Worm (Caenorhabditis elegans) whole organism, L3 larva: Measurements from ENCODE around the gene acr-9.

Source experiments
- R02D3.7 ChIP-seq: fragments of 150-350 bp; optimal IDR thresholded peaks from 2 replicates; lab custom pipeline; 2014; ENCODE audit warnings: missing biosample characterization, missing genetic modification characterization
- ZK546.5 ChIP-seq: sonication (generic microtip); optimal IDR thresholded peaks from 2 replicates; lab custom pipeline; 2017; ENCODE audit warnings: missing biosample characterization, missing genetic modification characterization
- aly-2 ChIP-seq: fragments of 150-350 bp; optimal IDR thresholded peaks from 2 replicates; lab custom pipeline; 2014; ENCODE audit warnings: missing biosample characterization, missing genetic modification characterization
- ama-1 ChIP-seq: fragments of 150-350 bp; optimal IDR thresholded peaks from 2 replicates; lab custom pipeline; 2018
- ceh-16 ChIP-seq: sonication (generic microtip); optimal IDR thresholded peaks from 2 replicates; lab custom pipeline; 2017; ENCODE audit warnings: missing biosample characterization, missing genetic modification characterization
- ceh-28 ChIP-seq: fragments of 150-350 bp; optimal IDR thresholded peaks from 2 replicates; lab custom pipeline; 2014; ENCODE audit warnings: missing biosample characterization, missing genetic modification reagents, missing genetic modification characterization
- ceh-82 ChIP-seq: fragments of 150-350 bp; optimal IDR thresholded peaks from 2 replicates; lab custom pipeline; 2014; ENCODE audit warnings: missing biosample characterization, missing genetic modification characterization
- ceh-9 ChIP-seq: sonication (generic microtip); optimal IDR thresholded peaks from 2 replicates; lab custom pipeline; 2018; ENCODE audit warnings: missing biosample characterization, missing genetic modification characterization
- daf-12 ChIP-seq: fragments of 150-350 bp; optimal IDR thresholded peaks from 2 replicates; lab custom pipeline; 2014; ENCODE audit warnings: missing biosample characterization, missing genetic modification reagents, missing genetic modification characterization
- egl-27 ChIP-seq: sonication (generic microtip); optimal IDR thresholded peaks from 4 replicates; lab custom pipeline; 2017; ENCODE audit warnings: missing biosample characterization, missing genetic modification reagents, missing genetic modification characterization
- elt-2 ChIP-seq: sonication (generic microtip); optimal IDR thresholded peaks from 2 replicates; lab custom pipeline; 2016; ENCODE audit warnings: missing genetic modification reagents, mild to moderate bottlenecking, missing genetic modification characterization, missing compliant biosample characterization
- elt-3 ChIP-seq, 3 experiments: fragments of 150-350 bp in 1 of 3; sonication (generic microtip) in 2 of 3; optimal IDR thresholded peaks; 2 replicates in 2 of 3; 4 replicates in 1 of 3; lab custom pipeline; 2014 to 2017; ENCODE audit warnings: missing biosample characterization in 3 of 3, missing genetic modification characterization in 3 of 3
- fkh-10 ChIP-seq: sonication (generic microtip); optimal IDR thresholded peaks from 2 replicates; lab custom pipeline; 2017; ENCODE audit warnings: missing biosample characterization, missing genetic modification reagents, missing genetic modification characterization
- fkh-2 ChIP-seq: fragments of 150-350 bp; optimal IDR thresholded peaks from 2 replicates; lab custom pipeline; 2014; ENCODE audit warnings: missing biosample characterization, missing genetic modification reagents, missing genetic modification characterization
- hmg-11 ChIP-seq: sonication (generic microtip); optimal IDR thresholded peaks from 2 replicates; lab custom pipeline; 2016; ENCODE audit warnings: missing genetic modification characterization, missing compliant biosample characterization
- jun-1 ChIP-seq: fragments of 150-350 bp; optimal IDR thresholded peaks from 2 replicates; lab custom pipeline; 2014; ENCODE audit warnings: missing biosample characterization, missing genetic modification reagents, missing genetic modification characterization
- lin-15B ChIP-seq: fragments of 150-350 bp; optimal IDR thresholded peaks from 2 replicates; lab custom pipeline; 2014; ENCODE audit warnings: missing biosample characterization, missing genetic modification characterization
- lin-39 ChIP-seq: fragments of 150-350 bp; optimal IDR thresholded peaks from 2 replicates; lab custom pipeline; 2018; ENCODE audit warnings: missing biosample characterization, missing genetic modification reagents, missing genetic modification characterization
- lsy-12 ChIP-seq: sonication (generic microtip); optimal IDR thresholded peaks from 2 replicates; lab custom pipeline; 2016; ENCODE audit warnings: mild to moderate bottlenecking, missing genetic modification characterization, missing compliant biosample characterization
- mdl-1 ChIP-seq: fragments of 150-350 bp; optimal IDR thresholded peaks from 2 replicates; lab custom pipeline; 2014; ENCODE audit warnings: missing biosample characterization, missing genetic modification characterization
- mml-1 ChIP-seq: fragments of 150-350 bp; sonication (generic microtip); optimal IDR thresholded peaks from 3 replicates; lab custom pipeline; 2014; ENCODE audit warnings: missing biosample characterization, missing genetic modification characterization
- nfya-1 ChIP-seq: sonication (generic microtip); optimal IDR thresholded peaks from 2 replicates; lab custom pipeline; 2017; ENCODE audit warnings: missing genetic modification characterization, mild to moderate bottlenecking, missing compliant biosample characterization, antibody characterized with exemption, moderate library complexity; ENCODE audit not compliant: insufficient read depth
- nhr-11 ChIP-seq: fragments of 150-350 bp; optimal IDR thresholded peaks from 2 replicates; lab custom pipeline; 2014; ENCODE audit warnings: missing biosample characterization, missing genetic modification characterization
- nhr-12 ChIP-seq: fragments of 150-350 bp; optimal IDR thresholded peaks from 2 replicates; lab custom pipeline; 2014; ENCODE audit warnings: missing biosample characterization, missing genetic modification characterization
- nhr-237 ChIP-seq: fragments of 150-350 bp; optimal IDR thresholded peaks from 2 replicates; lab custom pipeline; 2014; ENCODE audit warnings: missing biosample characterization, missing genetic modification characterization
- nhr-25 ChIP-seq: sonication (generic microtip); optimal IDR thresholded peaks from 2 replicates; lab custom pipeline; 2017; ENCODE audit warnings: missing biosample characterization, missing genetic modification characterization
- nhr-28 ChIP-seq: fragments of 150-350 bp; optimal IDR thresholded peaks from 2 replicates; lab custom pipeline; 2014; ENCODE audit warnings: missing biosample characterization, missing genetic modification characterization
- nhr-43 ChIP-seq: sonication (generic microtip); optimal IDR thresholded peaks from 2 replicates; lab custom pipeline; 2016; ENCODE audit warnings: mild to moderate bottlenecking, missing genetic modification characterization, missing compliant biosample characterization; ENCODE audit not compliant: poor library complexity, severe bottlenecking
- nhr-67 ChIP-seq: fragments of 150-350 bp; optimal IDR thresholded peaks from 2 replicates; lab custom pipeline; 2014; ENCODE audit warnings: missing biosample characterization, missing genetic modification characterization
- nhr-76 ChIP-seq: fragments of 150-350 bp; sonication (generic microtip); optimal IDR thresholded peaks from 5 replicates; lab custom pipeline; 2014; ENCODE audit warnings: missing biosample characterization, missing genetic modification characterization
- pha-4 ChIP-seq: fragments of 150-350 bp; optimal IDR thresholded peaks from 2 replicates; lab custom pipeline; 2014; ENCODE audit warnings: missing biosample characterization, missing genetic modification reagents, missing genetic modification characterization
- pqm-1 ChIP-seq: fragments of 150-350 bp; optimal IDR thresholded peaks from 2 replicates; lab custom pipeline; 2017; ENCODE audit warnings: missing biosample characterization, missing genetic modification characterization, inconsistent platforms
- sea-2 ChIP-seq: fragments of 150-350 bp; sonication (generic microtip); optimal IDR thresholded peaks from 4 replicates; lab custom pipeline; 2014; ENCODE audit warnings: missing biosample characterization, missing genetic modification reagents, missing genetic modification characterization
- skn-1 ChIP-seq: fragments of 150-350 bp; optimal IDR thresholded peaks from 2 replicates; lab custom pipeline; 2014; ENCODE audit warnings: missing biosample characterization, missing genetic modification characterization
- snpc-4 ChIP-seq: fragments of 150-350 bp; optimal IDR thresholded peaks from 2 replicates; lab custom pipeline; 2014; ENCODE audit warnings: missing biosample characterization, missing genetic modification characterization
- unc-39 ChIP-seq: sonication (generic microtip); optimal IDR thresholded peaks from 4 replicates; lab custom pipeline; 2017; ENCODE audit warnings: missing biosample characterization, missing genetic modification characterization
- unc-62 ChIP-seq: fragments of 150-350 bp; sonication (generic microtip); optimal IDR thresholded peaks from 4 replicates; lab custom pipeline; 2014; ENCODE audit warnings: missing biosample characterization, missing genetic modification reagents, missing genetic modification characterization

Gene acr-9

ce11 chrX:13615181-13615580, 31.5 kb downstream of the acr-9 start:
- no peak for TF ChIP-seq elt-3 (tag; optimal IDR thresholded peaks at IDR 0.05; lab: Kevin White, UChicago)
- no peak for TF ChIP-seq unc-39 (tag; lab: Kevin White, UChicago)
- TF ChIP-seq fkh-2 (tag; lab: Kevin White, UChicago) = no peak
- no peak for TF ChIP-seq skn-1 (tag; lab: Kevin White, UChicago)
- no peak for TF ChIP-seq sea-2 (GFP tag; lab: Kevin White, UChicago)
- TF ChIP-seq jun-1 (tag; lab: Kevin White, UChicago) = no peak
- no peak for TF ChIP-seq aly-2 (tag; lab: Kevin White, UChicago)
- TF ChIP-seq egl-27 = no peak
- TF ChIP-seq mml-1 (tag; lab: Kevin White, UChicago) = no peak
- TF ChIP-seq pqm-1 (tag; lab: Kevin White, UChicago) = no peak

- TF ChIP-seq nhr-67 (tag; lab: Kevin White, UChicago) (no peak), fkh-10 (GFP tag; lab: Kevin White, UChicago) (peak; percentile 52)
- TF ChIP-seq, all 47 proteins: peak for 1
Observed at ce11 chrX:13610040-13610439, 36.7 kb downstream of the acr-9 start.

ce11 chrX:13605854-13606253, 40.8 kb downstream of the acr-9 start:
- no peak for TF ChIP-seq ceh-28 (tag; lab: Kevin White, UChicago)

ce11 chrX:13604946-13605617, 41.6 kb downstream of the acr-9 start, which contains the start of gene F54B11.9:
Gene F54B11.9, plus strand, starts transcription at chrX:13605567.
- TF ChIP-seq ceh-82 (tag; lab: Kevin White, UChicago) (no peak), pha-4 (tag; lab: Kevin White, UChicago) (no peak), nhr-11 (no peak), elt-3 (tag; optimal IDR thresholded peaks at IDR 0.05; lab: Kevin White, UChicago) (no peak), lin-15B (tag; lab: Kevin White, UChicago) (no peak), fkh-10 (GFP tag; lab: Kevin White, UChicago) (no peak), ceh-16 (tag; lab: Kevin White, UChicago) (no peak), nfya-1 (tag; lab: Kevin White, UChicago) (no peak), nhr-43 (no peak), ama-1 (lab: Kevin White, UChicago) (no peak), daf-12 (tag; lab: Kevin White, UChicago) (no peak), nhr-237 (no peak), mml-1 (tag; lab: Kevin White, UChicago) (no peak), nhr-76 (tag; lab: Kevin White, UChicago) (no peak), ceh-28 (tag; lab: Kevin White, UChicago) (no peak), nhr-28 (tag; lab: Kevin White, UChicago) (no peak)

ce11 chrX:13603826-13604225, 42.9 kb downstream of the acr-9 start, which contains the start of gene F54B11.8:
Gene F54B11.8, minus strand, starts transcription at chrX:13603926.
- no peak for TF ChIP-seq nhr-67 (tag; lab: Kevin White, UChicago)
- no peak for TF ChIP-seq ceh-28 (tag; lab: Kevin White, UChicago)
- no peak for TF ChIP-seq nhr-11
- no peak for TF ChIP-seq aly-2 (tag; lab: Kevin White, UChicago)
- no peak for TF ChIP-seq pha-4 (tag; lab: Kevin White, UChicago)
- TF ChIP-seq R02D3.7 (tag; lab: Kevin White, UChicago) = no peak
- TF ChIP-seq lsy-12 = no peak
- no peak for TF ChIP-seq mdl-1 (tag; lab: Kevin White, UChicago)
- no peak for TF ChIP-seq snpc-4 (tag; lab: Kevin White, UChicago)
- no peak for TF ChIP-seq ceh-82 (tag; lab: Kevin White, UChicago)
- TF ChIP-seq, all 47 proteins: peak for 0

ce11 chrX:13600136-13600535, 46.6 kb downstream of the acr-9 start, which contains the start of gene F54B11.7:
Gene F54B11.7, plus strand, starts transcription at chrX:13600436.
- TF ChIP-seq R02D3.7 (tag; lab: Kevin White, UChicago) (no peak), daf-12 (tag; lab: Kevin White, UChicago) (no peak), unc-62 (GFP tag; lab: Kevin White, UChicago) (no peak), nhr-67 (tag; lab: Kevin White, UChicago) (no peak), nhr-25 (no peak), jun-1 (tag; lab: Kevin White, UChicago) (no peak), lin-15B (tag; lab: Kevin White, UChicago) (no peak), unc-39 (tag; lab: Kevin White, UChicago) (no peak), hmg-11 (tag; lab: Kevin White, UChicago) (no peak), ZK546.5 (no peak), sea-2 (GFP tag; lab: Kevin White, UChicago) (no peak), lin-39 (tag; lab: Kevin White, UChicago) (no peak), skn-1 (tag; lab: Kevin White, UChicago) (no peak), nhr-12 (tag; lab: Kevin White, UChicago) (no peak), ceh-9 (tag; lab: Kevin White, UChicago) (no peak), nhr-11 (no peak), fkh-2 (tag; lab: Kevin White, UChicago) (no peak), elt-2 (tag; lab: Kevin White, UChicago) (no peak)
